Fruit fly (Drosophila melanogaster) whole organism, embryonic: ENCODE data around the gene Sk2.

Source experiments
- Aef1 ChIP-seq: fragments of 200-800 bp; sonication (Bioruptor generic); IDR thresholded peaks from 3 replicates; pipeline ENCODE4 v1.3.6; 2022; ENCODE audit warnings: missing biosample characterization, missing genetic modification characterization
- CG1603 ChIP-seq: fragments of 200-800 bp; sonication (Bioruptor generic); optimal IDR thresholded peaks from 2 replicates; lab custom pipeline; 2019; ENCODE audit warnings: missing biosample characterization, mild to moderate bottlenecking, missing genetic modification characterization, moderate library complexity
- CG17328 ChIP-seq: fragments of 200-800 bp; sonication (Bioruptor generic); IDR thresholded peaks from 2 replicates; pipeline ENCODE4 v1.3.6; 2022; ENCODE audit warnings: missing biosample characterization, missing genetic modification characterization
- CG17612 ChIP-seq: fragments of 200-800 bp; sonication (Bioruptor generic); IDR thresholded peaks from 2 replicates; pipeline ENCODE4 v1.3.6; 2022; ENCODE audit warnings: missing biosample characterization, missing genetic modification characterization
- CG18262 ChIP-seq: fragments of 200-800 bp; optimal IDR thresholded peaks from 3 replicates; lab custom pipeline; 2019; ENCODE audit warnings: missing biosample characterization, mild to moderate bottlenecking, missing genetic modification characterization, moderate library complexity
- CG1832 ChIP-seq: fragments of 200-800 bp; sonication (Bioruptor generic); optimal IDR thresholded peaks from 2 replicates; lab custom pipeline; 2017; ENCODE audit warnings: missing biosample characterization, mild to moderate bottlenecking, missing genetic modification characterization, inconsistent platforms
- CG18599 ChIP-seq: fragments of 200-800 bp; sonication (Bioruptor generic); optimal IDR thresholded peaks from 3 replicates; lab custom pipeline; 2017; ENCODE audit warnings: missing biosample characterization, missing genetic modification characterization, mild to moderate bottlenecking, moderate library complexity, missing genetic modification reagents
- CG2712 ChIP-seq: fragments of 200-800 bp; optimal IDR thresholded peaks from 3 replicates; lab custom pipeline; 2019; ENCODE audit warnings: missing biosample characterization, mild to moderate bottlenecking, missing genetic modification characterization, moderate library complexity
- CG31388 ChIP-seq: fragments of 200-800 bp; sonication (Bioruptor generic); optimal IDR thresholded peaks from 2 replicates; lab custom pipeline; 2016; ENCODE audit warnings: missing biosample characterization, missing genetic modification characterization
- CG32767 ChIP-seq: fragments of 200-800 bp; sonication (Bioruptor generic); IDR thresholded peaks from 2 replicates; pipeline ENCODE4 v1.3.6; 2022; ENCODE audit warnings: missing biosample characterization, missing genetic modification characterization
- CG4707 ChIP-seq: fragments of 200-800 bp; sonication (Bioruptor generic); optimal IDR thresholded peaks from 2 replicates; lab custom pipeline; 2018; ENCODE audit warnings: missing biosample characterization, mild to moderate bottlenecking, missing genetic modification characterization, moderate library complexity
- CG7556 ChIP-seq: fragments of 200-800 bp; sonication (Bioruptor generic); optimal IDR thresholded peaks from 2 replicates; lab custom pipeline; 2017; ENCODE audit warnings: missing biosample characterization, mild to moderate bottlenecking, missing genetic modification characterization
- CG7928 ChIP-seq: fragments of 200-800 bp; sonication (Bioruptor generic); optimal IDR thresholded peaks from 2 replicates; lab custom pipeline; 2017; ENCODE audit warnings: missing biosample characterization, mild to moderate bottlenecking, missing genetic modification characterization
- CG9727 ChIP-seq: fragments of 200-800 bp; sonication (Bioruptor generic); optimal IDR thresholded peaks from 3 replicates; lab custom pipeline; 2017; ENCODE audit warnings: missing biosample characterization, mild to moderate bottlenecking, missing genetic modification characterization
- CG9797 ChIP-seq: fragments of 200-800 bp; sonication (Bioruptor generic); optimal IDR thresholded peaks from 3 replicates; lab custom pipeline; 2018; ENCODE audit warnings: missing biosample characterization, mild to moderate bottlenecking, missing genetic modification characterization
- CG9876 ChIP-seq: fragments of 200-800 bp; sonication (Bioruptor generic); optimal IDR thresholded peaks from 2 replicates; lab custom pipeline; 2016; ENCODE audit warnings: missing biosample characterization, missing genetic modification characterization
- Camta ChIP-seq: fragments of 200-800 bp; sonication (Bioruptor generic); optimal IDR thresholded peaks from 2 replicates; lab custom pipeline; 2016; ENCODE audit warnings: missing biosample characterization, missing genetic modification characterization
- Dbx ChIP-seq: fragments of 200-800 bp; sonication (Bioruptor generic); IDR thresholded peaks from 3 replicates; pipeline ENCODE4 v1.3.6; 2022; ENCODE audit warnings: missing biosample characterization, missing genetic modification characterization
- Deaf1 ChIP-seq: fragments of 200-800 bp; optimal IDR thresholded peaks from 3 replicates; lab custom pipeline; 2019; ENCODE audit warnings: missing biosample characterization, mild to moderate bottlenecking, missing genetic modification characterization, moderate library complexity
- E2f2 ChIP-seq: fragments of 200-800 bp; sonication (Bioruptor generic); IDR thresholded peaks from 2 replicates; pipeline ENCODE4 v1.3.6; 2022; ENCODE audit warnings: missing biosample characterization, missing genetic modification characterization
- Ets97D ChIP-seq: fragments of 200-800 bp; sonication (Bioruptor generic); optimal IDR thresholded peaks from 3 replicates; lab custom pipeline; 2016; ENCODE audit warnings: missing biosample characterization, missing genetic modification characterization
- Kr ChIP-seq: fragments of 200-800 bp; sonication (Bioruptor generic); optimal IDR thresholded peaks from 2 replicates; lab custom pipeline; 2017; ENCODE audit warnings: missing biosample characterization, mild to moderate bottlenecking, missing genetic modification characterization
- Med ChIP-seq: fragments of 200-800 bp; sonication (Bioruptor generic); peaks from one replicate; lab custom pipeline; 2016; ENCODE audit warnings: missing biosample characterization, missing genetic modification characterization, mild to moderate bottlenecking, inconsistent platforms, moderate library complexity
- Nf-YC ChIP-seq: fragments of 200-800 bp; optimal IDR thresholded peaks from 3 replicates; lab custom pipeline; 2019; ENCODE audit warnings: missing biosample characterization, mild to moderate bottlenecking, missing genetic modification characterization, moderate library complexity
- Ptx1 ChIP-seq: fragments of 200-800 bp; sonication (Bioruptor generic); IDR thresholded peaks from 2 replicates; pipeline ENCODE4 v1.3.6; 2022; ENCODE audit warnings: missing biosample characterization, missing genetic modification characterization
- Sin3A ChIP-seq: fragments of >200 bp; optimal IDR thresholded peaks from 2 replicates; lab custom pipeline; 2018
- ac ChIP-seq: fragments of 200-800 bp; sonication (Bioruptor generic); optimal IDR thresholded peaks from 3 replicates; lab custom pipeline; 2017; ENCODE audit warnings: missing biosample characterization, mild to moderate bottlenecking, missing genetic modification characterization
- bbx ChIP-seq: fragments of 200-800 bp; sonication (Bioruptor generic); IDR thresholded peaks from 2 replicates; pipeline ENCODE4 v1.3.6; 2022; ENCODE audit warnings: missing biosample characterization, missing genetic modification characterization; ENCODE audit not compliant: partially characterized antibody
- da ChIP-seq: fragments of 200-800 bp; sonication (Bioruptor generic); optimal IDR thresholded peaks from 2 replicates; lab custom pipeline; 2016; ENCODE audit warnings: missing biosample characterization, missing genetic modification characterization
- dimm ChIP-seq: fragments of 200-800 bp; sonication (Bioruptor generic); IDR thresholded peaks from 2 replicates; pipeline ENCODE4 v1.3.6; 2022; ENCODE audit warnings: missing biosample characterization, missing genetic modification characterization
- dysf ChIP-seq: fragments of 200-800 bp; sonication (Bioruptor generic); IDR thresholded peaks from 3 replicates; pipeline ENCODE4 v1.3.6; 2022; ENCODE audit warnings: missing biosample characterization, missing genetic modification characterization
- fd64A ChIP-seq: fragments of 200-800 bp; sonication (Bioruptor generic); optimal IDR thresholded peaks from 3 replicates; lab custom pipeline; 2018; ENCODE audit warnings: missing biosample characterization, mild to moderate bottlenecking, missing genetic modification characterization
- gcm2 ChIP-seq: fragments of 200-800 bp; sonication (Bioruptor generic); optimal IDR thresholded peaks from 2 replicates; lab custom pipeline; 2016; ENCODE audit warnings: missing biosample characterization, missing genetic modification characterization
- gem ChIP-seq: fragments of 200-800 bp; sonication (Bioruptor generic); optimal IDR thresholded peaks from 2 replicates; lab custom pipeline; 2019; ENCODE audit warnings: missing biosample characterization, mild to moderate bottlenecking, missing genetic modification characterization, moderate library complexity
- jumu ChIP-seq: fragments of 200-800 bp; sonication (Bioruptor generic); optimal IDR thresholded peaks from 3 replicates; lab custom pipeline; 2016; ENCODE audit warnings: missing biosample characterization, missing genetic modification characterization
- lilli ChIP-seq: fragments of 200-800 bp; sonication (Bioruptor generic); optimal IDR thresholded peaks from 3 replicates; lab custom pipeline; 2016; ENCODE audit warnings: missing biosample characterization, missing genetic modification characterization
- lov ChIP-seq, 2 experiments: fragments of 200-800 bp in 1 of 2; fragments of >200 bp in 1 of 2; sonication (Bioruptor generic) in 1 of 2; IDR thresholded peaks in 1 of 2; optimal IDR thresholded peaks in 1 of 2; 2 replicates in 1 of 2; 3 replicates in 1 of 2; pipeline versions ENCODE4 v1.3.6 to Lab custom; 2017 to 2022; ENCODE audit warnings: missing biosample characterization in 1 of 2, missing genetic modification characterization in 1 of 2
- mld ChIP-seq: fragments of 200-800 bp; sonication (Bioruptor generic); IDR thresholded peaks from 3 replicates; pipeline ENCODE4 v1.3.6; 2022; ENCODE audit warnings: missing biosample characterization, missing genetic modification characterization; ENCODE audit not compliant: partially characterized antibody
- nom ChIP-seq: fragments of 200-800 bp; sonication (Bioruptor generic); optimal IDR thresholded peaks from 2 replicates; lab custom pipeline; 2017; ENCODE audit warnings: missing biosample characterization, missing genetic modification characterization, mild to moderate bottlenecking, moderate library complexity, missing genetic modification reagents
- pros ChIP-seq: fragments of 200-800 bp; sonication (Bioruptor generic); optimal IDR thresholded peaks from 3 replicates; lab custom pipeline; 2019; ENCODE audit warnings: missing biosample characterization, mild to moderate bottlenecking, missing genetic modification characterization, moderate library complexity
- psq ChIP-seq: fragments of 200-800 bp; sonication (Bioruptor generic); optimal IDR thresholded peaks from 2 replicates; lab custom pipeline; 2017; ENCODE audit warnings: missing biosample characterization, missing genetic modification characterization
- sim ChIP-seq: fragments of 200-800 bp; sonication (Bioruptor generic); IDR thresholded peaks from 2 replicates; pipeline ENCODE4 v1.3.6; 2022; ENCODE audit warnings: missing biosample characterization, missing genetic modification characterization
- slbo ChIP-seq: fragments of 200-800 bp; sonication (Bioruptor generic); IDR thresholded peaks from 2 replicates; pipeline ENCODE4 v1.3.6; 2022; ENCODE audit warnings: missing biosample characterization, missing genetic modification characterization
- tio ChIP-seq: fragments of 200-800 bp; sonication (Bioruptor generic); optimal IDR thresholded peaks from 2 replicates; lab custom pipeline; 2017; ENCODE audit warnings: missing biosample characterization, missing genetic modification characterization, inconsistent platforms
- tll ChIP-seq, 2 experiments: fragments of 200-800 bp in 1 of 2; fragments of >200 bp in 1 of 2; sonication (Bioruptor generic) in 1 of 2; optimal IDR thresholded peaks; 2 replicates each; lab custom pipeline; 2017 to 2019; ENCODE audit warnings: missing biosample characterization in 2 of 2, missing genetic modification characterization in 2 of 2, mild to moderate bottlenecking in 1 of 2, moderate library complexity in 1 of 2
- tna ChIP-seq: fragments of 200-800 bp; sonication (Bioruptor generic); IDR thresholded peaks from 2 replicates; pipeline ENCODE4 v1.3.6; 2022; ENCODE audit warnings: missing biosample characterization, missing genetic modification characterization; ENCODE audit not compliant: partially characterized antibody
- trh ChIP-seq: fragments of 200-800 bp; sonication (Bioruptor generic); optimal IDR thresholded peaks from 2 replicates; lab custom pipeline; 2016; ENCODE audit warnings: missing biosample characterization, missing genetic modification characterization
- vnd ChIP-seq: fragments of 200-800 bp; sonication (Bioruptor generic); IDR thresholded peaks from 3 replicates; pipeline ENCODE4 v1.3.6; 2022; ENCODE audit warnings: missing biosample characterization, missing genetic modification characterization; ENCODE audit not compliant: partially characterized antibody

Sk2 gene

dm6 chr3L:3071675-3072583 is 25.0 kb downstream of the Sk2 start (continued):
- TF ChIP-seq CG18262 = peak; percentile 4
- TF ChIP-seq dysf = no peak
- TF ChIP-seq mld (GFP tag; lab: Robert Waterston, UW) = no peak
- no peak for TF ChIP-seq Ets97D (GFP tag; lab: Kevin White, UChicago)
- peak; percentile 68 for TF ChIP-seq Med (GFP tag; lab: Kevin White, UChicago)
- peak; percentile 20 for TF ChIP-seq psq
- peak; percentile 66 for TF ChIP-seq CG18599 (GFP tag; lab: Kevin White, UChicago)
- peak; percentile 50 for TF ChIP-seq CG7556 (GFP tag; lab: Kevin White, UChicago)
- TF ChIP-seq CG2712 (tag; lab: Kevin White, UChicago) = peak; percentile 17
- peak; percentile 30 for TF ChIP-seq Deaf1 (tag; lab: Kevin White, UChicago)
- TF ChIP-seq bbx = 0 out of 2 replicates have a peak, but pooled peaks have one; percentile 32
- TF ChIP-seq CG32767 (GFP tag; lab: Robert Waterston, UW) = peak; percentile 74; the same call in 1 of the 2 replicates
- 0 out of 2 replicates have a peak, but pooled peaks have one; percentile 17 for TF ChIP-seq sim (GFP tag; lab: Robert Waterston, UW)
- 0 out of 2 replicates have a peak, but pooled peaks have one; percentile 8 for TF ChIP-seq tna
- TF ChIP-seq CG9876 (GFP tag; lab: Kevin White, UChicago) = no peak
- TF ChIP-seq pros (GFP tag; lab: Kevin White, UChicago) = peak; percentile 61
- TF ChIP-seq Kr (GFP tag; lab: Kevin White, UChicago) = peak; percentile 90
- no peak for TF ChIP-seq CG9797 (GFP tag; lab: Kevin White, UChicago)
- peak; percentile 46 for TF ChIP-seq gem (tag; lab: Kevin White, UChicago)
- no peak for TF ChIP-seq tll (GFP tag; optimal IDR thresholded peaks at IDR 0.05; lab: Kevin White, UChicago)
- no peak for TF ChIP-seq CG17612 (GFP tag; lab: Robert Waterston, UW)
- no peak for TF ChIP-seq fd64A
- TF ChIP-seq lilli (GFP tag; lab: Kevin White, UChicago) = peak; percentile 23

dm6 chr3L:3073460-3073859 is 26.6 kb downstream of the Sk2 start:
- TF ChIP-seq CG4707 = no peak
- peak; percentile 0 for TF ChIP-seq nom (GFP tag; lab: Kevin White, UChicago)
- TF ChIP-seq CG9727 (GFP tag; lab: Kevin White, UChicago) = peak; percentile 25
- TF ChIP-seq trh (GFP tag; lab: Kevin White, UChicago) = no peak
- TF ChIP-seq Sin3A (lab: Kevin White, UChicago) = no peak
- TF ChIP-seq dimm = no peak
- peak; percentile 17 for TF ChIP-seq CG18599 (GFP tag; lab: Kevin White, UChicago)
- TF ChIP-seq jumu (GFP tag; lab: Kevin White, UChicago) = no peak
- no peak for TF ChIP-seq ac
- TF ChIP-seq Nf-YC (tag; lab: Kevin White, UChicago) = no peak
- TF ChIP-seq CG1832 = peak; percentile 20
- TF ChIP-seq vnd = no peak
- no peak for TF ChIP-seq E2f2 (GFP tag; lab: Robert Waterston, UW)
- no peak for TF ChIP-seq tio
- TF ChIP-seq Aef1 = no peak
- TF ChIP-seq gcm2 (GFP tag; lab: Kevin White, UChicago) = no peak
- TF ChIP-seq Camta (GFP tag; lab: Kevin White, UChicago) = no peak
- no peak for TF ChIP-seq Ptx1
- no peak for TF ChIP-seq CG7928 (GFP tag; lab: Kevin White, UChicago)
- no peak for TF ChIP-seq lov (optimal IDR thresholded peaks at IDR 0.05; lab: Kevin White, UChicago)
- TF ChIP-seq lov (GFP tag; IDR thresholded peaks at IDR 0.05; lab: Robert Waterston, UW) = no peak
- TF ChIP-seq Dbx (GFP tag; lab: Robert Waterston, UW) = 0 out of 3 replicates have a peak, but pooled peaks have one; percentile 7
- peak; percentile 19 for TF ChIP-seq CG1603 (tag; lab: Kevin White, UChicago)
- no peak for TF ChIP-seq da (GFP tag; lab: Kevin White, UChicago)
- TF ChIP-seq CG17328 (GFP tag; lab: Robert Waterston, UW) = 0 out of 2 replicates have a peak, but pooled peaks have one; percentile 20
- TF ChIP-seq CG31388 (GFP tag; lab: Kevin White, UChicago) = no peak
- TF ChIP-seq slbo (GFP tag; lab: Robert Waterston, UW) = 0 out of 2 replicates have a peak, but pooled peaks have one; percentile 31
